Fruit fly (Drosophila melanogaster) whole organism, embryonic: ENCODE data around the gene TFAM.

Source experiments
- CG10462 ChIP-seq: fragments of 200-800 bp; sonication (Bioruptor generic); optimal IDR thresholded peaks from 2 replicates; lab custom pipeline; 2016; ENCODE audit warnings: missing biosample characterization, missing genetic modification characterization
- CG12071 ChIP-seq: fragments of 200-800 bp; sonication (Bioruptor generic); optimal IDR thresholded peaks from 3 replicates; lab custom pipeline; 2018; ENCODE audit warnings: missing biosample characterization, mild to moderate bottlenecking, missing genetic modification characterization
- CG12942 ChIP-seq: fragments of 200-800 bp; sonication (Bioruptor generic); optimal IDR thresholded peaks from 3 replicates; lab custom pipeline; 2016; ENCODE audit warnings: missing biosample characterization, missing genetic modification characterization
- CG14441 ChIP-seq: fragments of 200-800 bp; sonication (Bioruptor generic); IDR thresholded peaks from 2 replicates; pipeline ENCODE4 v1.3.6; 2022; ENCODE audit warnings: missing biosample characterization, missing genetic modification characterization
- CG14860 ChIP-seq: fragments of 200-800 bp; sonication (Bioruptor generic); IDR thresholded peaks from 3 replicates; pipeline ENCODE4 v1.3.6; 2022; ENCODE audit warnings: missing biosample characterization, missing genetic modification characterization; ENCODE audit not compliant: partially characterized antibody
- CG14965 ChIP-seq: fragments of 200-800 bp; sonication (Bioruptor generic); optimal IDR thresholded peaks from 2 replicates; lab custom pipeline; 2016; ENCODE audit warnings: missing biosample characterization, missing genetic modification characterization, borderline replicate concordance
- CG17385 ChIP-seq: fragments of 200-800 bp; sonication (Bioruptor generic); optimal IDR thresholded peaks from 3 replicates; lab custom pipeline; 2018; ENCODE audit warnings: missing biosample characterization, mild to moderate bottlenecking, missing genetic modification characterization
- CG17612 ChIP-seq: fragments of 200-800 bp; sonication (Bioruptor generic); IDR thresholded peaks from 2 replicates; pipeline ENCODE4 v1.3.6; 2022; ENCODE audit warnings: missing biosample characterization, missing genetic modification characterization
- CG1832 ChIP-seq: fragments of 200-800 bp; sonication (Bioruptor generic); optimal IDR thresholded peaks from 2 replicates; lab custom pipeline; 2017; ENCODE audit warnings: missing biosample characterization, mild to moderate bottlenecking, missing genetic modification characterization, inconsistent platforms
- CG2199 ChIP-seq: fragments of 200-800 bp; sonication (Bioruptor generic); IDR thresholded peaks from 3 replicates; pipeline ENCODE4 v1.3.6; 2022; ENCODE audit warnings: missing biosample characterization, missing genetic modification characterization
- CG3281 ChIP-seq: fragments of 200-800 bp; sonication (Bioruptor generic); optimal IDR thresholded peaks from 3 replicates; lab custom pipeline; 2017; ENCODE audit warnings: missing biosample characterization, mild to moderate bottlenecking, missing genetic modification characterization
- CG33213 ChIP-seq: fragments of 200-800 bp; sonication (Bioruptor generic); optimal IDR thresholded peaks from 3 replicates; lab custom pipeline; 2016; ENCODE audit warnings: missing biosample characterization, missing genetic modification characterization
- CG4328 ChIP-seq: fragments of 200-800 bp; sonication (Bioruptor generic); optimal IDR thresholded peaks from 3 replicates; lab custom pipeline; 2017; ENCODE audit warnings: missing biosample characterization, missing genetic modification reagents, missing genetic modification characterization
- CG4360 ChIP-seq: fragments of 200-800 bp; sonication (Bioruptor generic); IDR thresholded peaks from 2 replicates; pipeline ENCODE4 v1.3.6; 2022; ENCODE audit warnings: missing biosample characterization, missing genetic modification characterization
- CG7928 ChIP-seq: fragments of 200-800 bp; sonication (Bioruptor generic); optimal IDR thresholded peaks from 2 replicates; lab custom pipeline; 2017; ENCODE audit warnings: missing biosample characterization, mild to moderate bottlenecking, missing genetic modification characterization
- CG9817 ChIP-seq: fragments of 200-800 bp; sonication (Bioruptor generic); optimal IDR thresholded peaks from 2 replicates; lab custom pipeline; 2018; ENCODE audit warnings: missing biosample characterization, mild to moderate bottlenecking, missing genetic modification characterization, moderate library complexity
- Dip3 ChIP-seq: fragments of 200-800 bp; sonication (Bioruptor generic); optimal IDR thresholded peaks from 3 replicates; lab custom pipeline; 2016; ENCODE audit warnings: missing biosample characterization, missing genetic modification characterization
- Dref ChIP-seq: fragments of 200-800 bp; sonication (Bioruptor generic); IDR thresholded peaks from 2 replicates; pipeline ENCODE4 v1.3.6; 2022; ENCODE audit warnings: missing biosample characterization, missing genetic modification characterization
- Fer2 ChIP-seq: fragments of 200-800 bp; sonication (Bioruptor generic); optimal IDR thresholded peaks from 2 replicates; lab custom pipeline; 2018; ENCODE audit warnings: missing biosample characterization, mild to moderate bottlenecking, missing genetic modification characterization, moderate library complexity
- Fer3 ChIP-seq: fragments of 200-800 bp; sonication (Bioruptor generic); optimal IDR thresholded peaks from 2 replicates; lab custom pipeline; 2018; ENCODE audit warnings: missing biosample characterization, mild to moderate bottlenecking, missing genetic modification characterization, moderate library complexity
- Hr78 ChIP-seq, 2 experiments: fragments of 200-800 bp in 1 of 2; fragments of >200 bp in 1 of 2; sonication (Bioruptor generic) in 1 of 2; optimal IDR thresholded peaks; 2 replicates each; lab custom pipeline; 2017 to 2019; ENCODE audit warnings: missing biosample characterization in 2 of 2, missing genetic modification characterization in 2 of 2, mild to moderate bottlenecking in 1 of 2, moderate library complexity in 1 of 2
- NFAT ChIP-seq: fragments of 200-800 bp; sonication (Bioruptor generic); IDR thresholded peaks from 2 replicates; pipeline ENCODE4 v1.3.6; 2022; ENCODE audit warnings: missing biosample characterization, missing genetic modification characterization
- NfI ChIP-seq: fragments of 200-800 bp; sonication (Bioruptor generic); optimal IDR thresholded peaks from 3 replicates; lab custom pipeline; 2018; ENCODE audit warnings: missing biosample characterization, mild to moderate bottlenecking, missing genetic modification characterization, moderate library complexity
- Taf1 ChIP-seq: fragments of 200-800 bp; sonication (Bioruptor generic); IDR thresholded peaks from 2 replicates; pipeline ENCODE4 v1.3.6; 2022; ENCODE audit warnings: missing biosample characterization, missing genetic modification characterization
- amos ChIP-seq: fragments of 200-800 bp; sonication (Bioruptor generic); IDR thresholded peaks from 2 replicates; pipeline ENCODE4 v1.3.6; 2022; ENCODE audit warnings: missing biosample characterization, missing genetic modification characterization; ENCODE audit not compliant: partially characterized antibody
- ap ChIP-seq: fragments of 200-800 bp; sonication (Bioruptor generic); IDR thresholded peaks from 2 replicates; pipeline ENCODE4 v1.3.6; 2022; ENCODE audit warnings: missing biosample characterization, missing genetic modification characterization
- bigmax ChIP-seq: fragments of 200-800 bp; sonication (Bioruptor generic); optimal IDR thresholded peaks from 2 replicates; lab custom pipeline; 2018; ENCODE audit warnings: missing biosample characterization, mild to moderate bottlenecking, missing genetic modification characterization
- cas ChIP-seq: fragments of 200-800 bp; sonication (Bioruptor generic); IDR thresholded peaks from 2 replicates; pipeline ENCODE4 v1.3.6; 2022; ENCODE audit warnings: missing biosample characterization, missing genetic modification characterization
- chif ChIP-seq, 2 experiments: fragments of 200-800 bp; sonication (Bioruptor generic); optimal IDR thresholded peaks; 3 replicates each; lab custom pipeline; 2016; ENCODE audit warnings: missing biosample characterization in 2 of 2, missing genetic modification characterization in 2 of 2
- chinmo ChIP-seq: fragments of 200-800 bp; sonication (Bioruptor generic); IDR thresholded peaks from 4 replicates; pipeline ENCODE4 v1.3.6; 2022; ENCODE audit warnings: missing biosample characterization, missing genetic modification characterization; ENCODE audit not compliant: partially characterized antibody
- chn ChIP-seq: fragments of 200-800 bp; sonication (Bioruptor generic); optimal IDR thresholded peaks from 2 replicates; lab custom pipeline; 2016; ENCODE audit warnings: missing biosample characterization, missing genetic modification characterization
- dysf ChIP-seq: fragments of 200-800 bp; sonication (Bioruptor generic); IDR thresholded peaks from 3 replicates; pipeline ENCODE4 v1.3.6; 2022; ENCODE audit warnings: missing biosample characterization, missing genetic modification characterization
- emc ChIP-seq: fragments of 200-800 bp; sonication (Bioruptor generic); optimal IDR thresholded peaks from 2 replicates; lab custom pipeline; 2016; ENCODE audit warnings: missing biosample characterization, missing genetic modification characterization
- en ChIP-seq: fragments of 200-800 bp; sonication (Bioruptor generic); optimal IDR thresholded peaks from 2 replicates; lab custom pipeline; 2016; ENCODE audit warnings: missing biosample characterization, missing genetic modification characterization
- ewg ChIP-seq: fragments of 200-800 bp; sonication (Bioruptor generic); optimal IDR thresholded peaks from 3 replicates; lab custom pipeline; 2017; ENCODE audit warnings: mild to moderate bottlenecking, missing biosample characterization, missing genetic modification reagents, missing genetic modification characterization
- ham ChIP-seq: fragments of 200-800 bp; sonication (Bioruptor generic); IDR thresholded peaks from 2 replicates; pipeline ENCODE4 v1.3.6; 2022; ENCODE audit warnings: missing biosample characterization, missing genetic modification characterization
- insv ChIP-seq, 2 experiments: fragments of 200-800 bp; sonication (Bioruptor generic); optimal IDR thresholded peaks; 3 replicates each; lab custom pipeline; 2016 to 2018; ENCODE audit warnings: missing biosample characterization in 2 of 2, missing genetic modification characterization in 2 of 2
- lmd ChIP-seq: fragments of 200-800 bp; sonication (Bioruptor generic); IDR thresholded peaks from 2 replicates; pipeline ENCODE4 v1.3.6; 2022; ENCODE audit warnings: missing biosample characterization, missing genetic modification characterization
- nau ChIP-seq: fragments of 200-800 bp; sonication (Bioruptor generic); optimal IDR thresholded peaks from 3 replicates; lab custom pipeline; 2017; ENCODE audit warnings: missing biosample characterization, mild to moderate bottlenecking, missing genetic modification characterization, missing genetic modification reagents
- nerfin-1 ChIP-seq: fragments of 200-800 bp; sonication (Bioruptor generic); optimal IDR thresholded peaks from 3 replicates; lab custom pipeline; 2019; ENCODE audit warnings: missing biosample characterization, mild to moderate bottlenecking, missing genetic modification characterization, moderate library complexity
- pfk ChIP-seq: fragments of 200-800 bp; sonication (Bioruptor generic); optimal IDR thresholded peaks from 2 replicates; lab custom pipeline; 2018; ENCODE audit warnings: missing biosample characterization, mild to moderate bottlenecking, missing genetic modification characterization, moderate library complexity
- sens-2 ChIP-seq: fragments of 200-800 bp; sonication (Bioruptor generic); IDR thresholded peaks from 2 replicates; pipeline ENCODE4 v1.3.6; 2022; ENCODE audit warnings: missing biosample characterization, missing genetic modification characterization
- sisA ChIP-seq: fragments of 200-800 bp; sonication (Bioruptor generic); IDR thresholded peaks from 2 replicates; pipeline ENCODE4 v1.3.6; 2022; ENCODE audit warnings: missing biosample characterization, missing genetic modification characterization
- slbo ChIP-seq: fragments of 200-800 bp; sonication (Bioruptor generic); IDR thresholded peaks from 2 replicates; pipeline ENCODE4 v1.3.6; 2022; ENCODE audit warnings: missing biosample characterization, missing genetic modification characterization
- trh ChIP-seq: fragments of 200-800 bp; sonication (Bioruptor generic); optimal IDR thresholded peaks from 2 replicates; lab custom pipeline; 2016; ENCODE audit warnings: missing biosample characterization, missing genetic modification characterization
- wek ChIP-seq: fragments of 200-800 bp; sonication (Bioruptor generic); optimal IDR thresholded peaks from 3 replicates; lab custom pipeline; 2018; ENCODE audit warnings: missing biosample characterization, mild to moderate bottlenecking, missing genetic modification characterization, moderate library complexity
- zfh1 ChIP-seq: fragments of 200-800 bp; sonication (Bioruptor generic); IDR thresholded peaks from 3 replicates; pipeline ENCODE4 v1.3.6; 2022; ENCODE audit warnings: missing biosample characterization, missing genetic modification characterization

Gene TFAM

DNA sequence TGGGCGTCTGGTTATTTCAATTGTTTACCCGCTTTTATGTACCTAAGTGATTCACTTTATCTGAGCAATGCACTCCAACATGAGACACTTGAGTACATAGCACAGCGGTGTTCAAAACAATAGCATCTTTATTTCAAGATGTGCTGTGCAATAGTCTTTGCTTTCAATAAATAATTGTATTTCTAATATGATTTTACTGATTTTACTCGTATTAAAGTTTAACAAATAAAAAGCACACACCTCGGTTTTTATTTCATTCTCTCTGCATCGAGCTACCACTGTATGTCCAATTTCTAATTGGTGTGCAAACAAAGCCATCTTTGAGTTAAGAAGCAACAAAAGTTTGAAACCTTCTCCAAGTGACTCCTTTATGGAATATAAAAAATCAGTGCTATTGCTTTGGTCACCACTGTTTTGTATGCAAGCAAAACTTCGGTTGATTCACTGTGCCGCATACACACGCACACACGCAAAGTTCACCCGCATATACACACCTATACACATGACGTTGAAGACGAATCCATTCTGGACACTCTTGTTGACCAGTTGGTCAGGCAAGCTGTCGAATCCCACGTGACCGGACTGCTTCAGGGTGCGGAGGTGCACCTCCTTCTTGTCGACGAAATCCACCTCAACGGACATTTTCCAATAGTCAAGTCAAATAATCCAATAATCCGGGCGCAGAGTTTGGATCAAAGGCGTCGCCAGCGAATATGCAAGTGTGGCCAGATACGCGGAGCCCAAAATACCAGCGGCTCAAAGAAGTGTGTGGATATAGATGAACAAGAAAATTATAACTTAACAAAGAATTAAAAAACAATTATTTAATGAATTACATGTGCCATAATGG, 11.0 kb upstream of the TFAM start, which contains the start of gene Septin2 (continued):
- TF ChIP-seq en (GFP tag; lab: Kevin White, UChicago) (peak; percentile 28), dysf (GFP tag; lab: Robert Waterston, UW) (peak; percentile 77), chinmo (0 out of 4 replicates have a peak, but pooled peaks have one; percentile 28), Taf1 (GFP tag; lab: Robert Waterston, UW) (no peak), CG1832 (GFP tag; lab: Kevin White, UChicago) (no peak), nerfin-1 (tag; lab: Kevin White, UChicago) (peak; percentile 77), cas (GFP tag; lab: Robert Waterston, UW) (no peak), amos (no peak; the same call in 1 of the 2 replicates), ewg (GFP tag; lab: Kevin White, UChicago) (peak; percentile 70), CG17385 (GFP tag; lab: Kevin White, UChicago) (peak; percentile 77), CG12071 (GFP tag; lab: Kevin White, UChicago) (peak; percentile 77), CG14441 (GFP tag; lab: Robert Waterston, UW) (peak; percentile 59), Dref (GFP tag; lab: Robert Waterston, UW) (no peak), CG9817 (tag; lab: Kevin White, UChicago) (peak; percentile 34), sens-2 (GFP tag; lab: Robert Waterston, UW) (no peak), NFAT (GFP tag; lab: Robert Waterston, UW) (no peak), CG4328 (GFP tag; lab: Kevin White, UChicago) (peak; percentile 50), zfh1 (peak; percentile 73), Fer2 (no peak), CG4360 (0 out of 2 replicates have a peak, but pooled peaks have one; percentile 22), trh (GFP tag; lab: Kevin White, UChicago) (peak; percentile 19), CG12942 (GFP tag; lab: Kevin White, UChicago) (peak; percentile 75), chif (GFP tag; optimal IDR thresholded peaks at IDR 0.05; lab: Kevin White, UChicago) (peak; percentile 49 to 83), ham (GFP tag; lab: Robert Waterston, UW) (no peak), Fer3 (tag; lab: Kevin White, UChicago) (peak; percentile 69), ap (GFP tag; lab: Robert Waterston, UW) (peak; percentile 59), NfI (GFP tag; lab: Kevin White, UChicago) (peak; percentile 64), insv (GFP tag; optimal IDR thresholded peaks at IDR 0.05; lab: Kevin White, UChicago) (peak in 1 of 2 experiments; percentile 21), CG14860 (GFP tag; lab: Robert Waterston, UW) (0 out of 3 replicates have a peak, but pooled peaks have one; percentile 33), CG17612 (GFP tag; lab: Robert Waterston, UW) (no peak), CG2199 (0 out of 3 replicates have a peak, but pooled peaks have one; percentile 46), sisA (GFP tag; lab: Robert Waterston, UW) (peak; percentile 75), nau (GFP tag; lab: Kevin White, UChicago) (peak; percentile 36), CG3281 (GFP tag; lab: Kevin White, UChicago) (peak; percentile 80), chn (peak; percentile 73), lmd (GFP tag; lab: Robert Waterston, UW) (peak; percentile 73), slbo (GFP tag; lab: Robert Waterston, UW) (peak; percentile 37; the same call in 1 of the 2 replicates), Dip3 (GFP tag; lab: Kevin White, UChicago) (peak; percentile 14), bigmax (no peak), emc (GFP tag; lab: Kevin White, UChicago) (no peak), CG10462 (peak; percentile 78), CG33213 (GFP tag; lab: Kevin White, UChicago) (peak; percentile 58), wek (peak; percentile 45), CG14965 (GFP tag; lab: Kevin White, UChicago) (no peak), pfk (GFP tag; lab: Kevin White, UChicago) (no peak), Hr78 (GFP tag; optimal IDR thresholded peaks at IDR 0.05; lab: Kevin White, UChicago) (peak in 1 of 2 experiments; percentile 62), CG7928 (GFP tag; lab: Kevin White, UChicago) (no peak)
